Worm (Caenorhabditis elegans): ENCODE results near the gene T02E9.5.

- TF ChIP-seq alr-1 (tag; optimal IDR thresholded peaks at IDR 0.05; ENCODE audit: borderline replicate concordance) = no peak
- no peak for TF ChIP-seq lin-14 (GFP tag; optimal IDR thresholded peaks at IDR 0.05)
- no peak for TF ChIP-seq fkh-10 (GFP tag; optimal IDR thresholded peaks at IDR 0.05)
- no peak for TF ChIP-seq hlh-4 (tag; optimal IDR thresholded peaks at IDR 0.05)
- no peak for TF ChIP-seq pag-3 (tag; optimal IDR thresholded peaks at IDR 0.05; ENCODE audit: borderline replicate concordance, insufficient read depth)
- TF ChIP-seq lin-15B (tag; optimal IDR thresholded peaks at IDR 0.05) = no peak
These were observed 41.0 kb downstream of the T02E9.5 start, which contains the start of gene F55C10.5 for ce11 chrV:11383032-11383431.

All from whole organism, L1 larva.